Worm (Caenorhabditis elegans): Measurements from ENCODE around the gene argk-1.

DNA sequence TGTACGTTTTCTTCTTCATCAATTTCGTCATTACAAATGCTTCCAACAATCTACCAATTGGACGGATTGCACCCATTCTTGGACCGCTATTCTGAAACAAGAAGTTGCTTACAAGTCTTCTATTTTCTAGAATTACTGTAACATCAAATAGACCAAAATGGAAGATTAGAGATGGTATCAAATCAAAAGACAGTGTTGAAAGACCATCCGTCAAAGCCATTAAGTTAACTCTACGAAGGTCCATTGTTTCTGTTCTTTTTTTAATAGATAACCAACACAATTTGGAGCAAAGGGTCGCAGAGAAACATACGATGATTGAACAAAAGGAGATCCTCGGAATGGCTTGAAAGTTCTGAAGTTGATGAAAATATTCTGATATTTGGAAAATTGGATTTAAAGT lies 41.3 kb downstream of the argk-1 start:
- TF ChIP-seq unc-86 (tag; optimal IDR thresholded peaks at IDR 0.05) (no peak), ztf-16 (tag; optimal IDR thresholded peaks at IDR 0.05) (no peak), tbx-2 (tag; optimal IDR thresholded peaks at IDR 0.05) (no peak), npax-4 (tag; optimal IDR thresholded peaks at IDR 0.05) (no peak), pha-4 (tag; optimal IDR thresholded peaks at IDR 0.05) (no peak), hlh-30 (tag; optimal IDR thresholded peaks at IDR 0.05; ENCODE audit: insufficient read depth) (no peak)
